Worm (Caenorhabditis elegans): Measurements from ENCODE around the gene T22B7.8.

- TF ChIP-seq zip-5 (tag; optimal IDR thresholded peaks at IDR 0.05): no peak
- no peak for TF ChIP-seq ceh-19 (GFP tag; optimal IDR thresholded peaks at IDR 0.05)
- no peak for TF ChIP-seq ama-1 (optimal IDR thresholded peaks at IDR 0.05)
- no peak for TF ChIP-seq lim-6 (tag; optimal IDR thresholded peaks at IDR 0.05)
- TF ChIP-seq ets-4 (tag; optimal IDR thresholded peaks at IDR 0.05): no peak
- TF ChIP-seq nhr-11 (tag; optimal IDR thresholded peaks at IDR 0.05): no peak
- no peak for TF ChIP-seq Y22D7AL.16 (tag; optimal IDR thresholded peaks at IDR 0.05)
- TF ChIP-seq nfya-1 (tag; optimal IDR thresholded peaks at IDR 0.05): no peak
These were observed 31.8 kb downstream of the T22B7.8 start, which contains the start of gene egl-13 for ce11 chrX:5663537-5663936.

Data from whole organism, late embryonic.